Worm (Caenorhabditis elegans) whole organism, late embryonic: Measurements from ENCODE around the gene chil-3.

Experiments
- C38D4.7 ChIP-seq: fragments of 200-800 bp; sonication (Bioruptor generic); optimal IDR thresholded peaks from 2 replicates; lab custom pipeline; 2018; ENCODE audit warnings: mild to moderate bottlenecking, missing genetic modification characterization, moderate library complexity, missing compliant biosample characterization
- F13H6.1 ChIP-seq: sonication (generic microtip); optimal IDR thresholded peaks from 2 replicates; lab custom pipeline; 2016; ENCODE audit warnings: missing genetic modification characterization, missing compliant biosample characterization
- K09A11.1 ChIP-seq: sonication (generic microtip); optimal IDR thresholded peaks from 2 replicates; lab custom pipeline; 2017; ENCODE audit warnings: antibody characterized with exemption, mild to moderate bottlenecking, missing genetic modification characterization, missing compliant biosample characterization; ENCODE audit not compliant: insufficient read depth
- Y22D7AL.16 ChIP-seq: sonication (generic microtip); optimal IDR thresholded peaks from 2 replicates; lab custom pipeline; 2016; ENCODE audit warnings: missing genetic modification characterization, missing compliant biosample characterization
- ahr-1 ChIP-seq: sonication (generic microtip); optimal IDR thresholded peaks from 2 replicates; lab custom pipeline; 2016; ENCODE audit warnings: missing genetic modification characterization, missing compliant biosample characterization
- ama-1 ChIP-seq: fragments of 150-350 bp; optimal IDR thresholded peaks from 2 replicates; lab custom pipeline; 2014
- ceh-14 ChIP-seq: sonication (generic microtip); optimal IDR thresholded peaks from 2 replicates; lab custom pipeline; 2016; ENCODE audit warnings: missing genotype, missing genetic modification characterization, missing compliant biosample characterization
- ceh-19 ChIP-seq: fragments of 200-800 bp; sonication (Bioruptor generic); optimal IDR thresholded peaks from 2 replicates; lab custom pipeline; 2018; ENCODE audit warnings: mild to moderate bottlenecking, missing genetic modification characterization, missing compliant biosample characterization
- ceh-30 ChIP-seq: fragments of 150-350 bp; optimal IDR thresholded peaks from 2 replicates; lab custom pipeline; 2014; ENCODE audit warnings: missing biosample characterization, missing genetic modification characterization
- ceh-31 ChIP-seq: sonication (generic microtip); optimal IDR thresholded peaks from 2 replicates; lab custom pipeline; 2016; ENCODE audit warnings: missing genetic modification characterization, missing compliant biosample characterization
- ceh-34 ChIP-seq: sonication (generic microtip); optimal IDR thresholded peaks from 2 replicates; lab custom pipeline; 2016; ENCODE audit warnings: mild to moderate bottlenecking, missing genetic modification characterization, missing compliant biosample characterization
- ceh-48 ChIP-seq: sonication (generic microtip); optimal IDR thresholded peaks from 2 replicates; lab custom pipeline; 2016; ENCODE audit warnings: missing genetic modification characterization, inconsistent platforms, missing compliant biosample characterization
- ceh-9 ChIP-seq: sonication (generic microtip); optimal IDR thresholded peaks from 2 replicates; lab custom pipeline; 2016; ENCODE audit warnings: mild to moderate bottlenecking, missing genetic modification characterization, inconsistent platforms, missing compliant biosample characterization
- che-1 ChIP-seq: sonication (generic microtip); optimal IDR thresholded peaks from 2 replicates; lab custom pipeline; 2016; ENCODE audit warnings: mild to moderate bottlenecking, missing genetic modification characterization, missing compliant biosample characterization
- dmd-4 ChIP-seq: sonication (generic microtip); optimal IDR thresholded peaks from 2 replicates; lab custom pipeline; 2016; ENCODE audit warnings: borderline replicate concordance, missing genetic modification characterization, missing compliant biosample characterization
- elt-2 ChIP-seq: sonication (generic microtip); optimal IDR thresholded peaks from 2 replicates; lab custom pipeline; 2016; ENCODE audit warnings: missing genetic modification reagents, missing genetic modification characterization, missing compliant biosample characterization
- ets-4 ChIP-seq: sonication (generic microtip); optimal IDR thresholded peaks from 2 replicates; lab custom pipeline; 2016; ENCODE audit warnings: missing genetic modification characterization, missing compliant biosample characterization
- hlh-30 ChIP-seq: sonication (generic microtip); optimal IDR thresholded peaks from 2 replicates; lab custom pipeline; 2017; ENCODE audit warnings: antibody characterized with exemption, missing genetic modification characterization, missing compliant biosample characterization; ENCODE audit not compliant: insufficient read depth
- hlh-6 ChIP-seq: sonication (generic microtip); optimal IDR thresholded peaks from 2 replicates; lab custom pipeline; 2016; ENCODE audit warnings: missing genotype, missing genetic modification characterization, missing compliant biosample characterization
- lim-6 ChIP-seq: sonication (generic microtip); optimal IDR thresholded peaks from 2 replicates; lab custom pipeline; 2016; ENCODE audit warnings: missing genetic modification characterization, missing compliant biosample characterization
- madf-2 ChIP-seq: sonication (generic microtip); optimal IDR thresholded peaks from 2 replicates; lab custom pipeline; 2017; ENCODE audit warnings: missing genetic modification characterization, missing compliant biosample characterization
- mec-3 ChIP-seq: sonication (generic microtip); optimal IDR thresholded peaks from 2 replicates; lab custom pipeline; 2016; ENCODE audit warnings: borderline replicate concordance, missing genetic modification characterization, missing compliant biosample characterization
- nhr-11 ChIP-seq: fragments of 150-350 bp; optimal IDR thresholded peaks from 2 replicates; lab custom pipeline; 2014; ENCODE audit warnings: missing biosample characterization, missing genetic modification characterization
- nhr-232 ChIP-seq: sonication (generic microtip); optimal IDR thresholded peaks from 2 replicates; lab custom pipeline; 2016; ENCODE audit warnings: missing genetic modification characterization, missing compliant biosample characterization
- pag-3 ChIP-seq: sonication (generic microtip); optimal IDR thresholded peaks from 2 replicates; lab custom pipeline; 2016; ENCODE audit warnings: missing compliant biosample characterization, missing genetic modification characterization, borderline replicate concordance
- pat-9 ChIP-seq: fragments of 200-800 bp; sonication (Bioruptor generic); optimal IDR thresholded peaks from 2 replicates; lab custom pipeline; 2018; ENCODE audit warnings: mild to moderate bottlenecking, missing genetic modification characterization, moderate library complexity, missing compliant biosample characterization
- pax-1 ChIP-seq: fragments of 150-350 bp; optimal IDR thresholded peaks from 2 replicates; lab custom pipeline; 2014; ENCODE audit warnings: missing biosample characterization, missing genetic modification characterization
- pha-2 ChIP-seq: sonication (generic microtip); optimal IDR thresholded peaks from 2 replicates; lab custom pipeline; 2017; ENCODE audit warnings: mild to moderate bottlenecking, missing genetic modification characterization, missing compliant biosample characterization
- pqm-1 ChIP-seq: sonication (generic microtip); optimal IDR thresholded peaks from 2 replicates; lab custom pipeline; 2016; ENCODE audit warnings: missing genetic modification characterization, missing compliant biosample characterization
- pros-1 ChIP-seq: fragments of 150-350 bp; optimal IDR thresholded peaks from 2 replicates; lab custom pipeline; 2014; ENCODE audit warnings: missing biosample characterization, missing genetic modification reagents, missing genetic modification characterization
- rnt-1 ChIP-seq: sonication (generic microtip); optimal IDR thresholded peaks from 2 replicates; lab custom pipeline; 2016; ENCODE audit warnings: missing genetic modification characterization, missing compliant biosample characterization
- sdc-2 ChIP-seq: sonication (generic microtip); optimal IDR thresholded peaks from 2 replicates; lab custom pipeline; 2016; ENCODE audit warnings: missing genotype, missing genetic modification characterization, missing compliant biosample characterization
- sox-2 ChIP-seq: fragments of 200-800 bp; sonication (Bioruptor generic); IDR thresholded peaks from 2 replicates; pipeline ENCODE4 v1.3.6; 2022; ENCODE audit warnings: missing genetic modification reagents, missing genetic modification characterization, missing compliant biosample characterization
- syd-9 ChIP-seq: sonication (generic microtip); optimal IDR thresholded peaks from 2 replicates; lab custom pipeline; 2016; ENCODE audit warnings: mild to moderate bottlenecking, missing genetic modification characterization, moderate library complexity, missing compliant biosample characterization
- tbx-2 ChIP-seq: sonication (generic microtip); optimal IDR thresholded peaks from 2 replicates; lab custom pipeline; 2016; ENCODE audit warnings: missing genetic modification characterization, missing compliant biosample characterization
- tbx-7 ChIP-seq: sonication (generic microtip); optimal IDR thresholded peaks from 2 replicates; lab custom pipeline; 2016; ENCODE audit warnings: missing genotype, missing genetic modification characterization, missing compliant biosample characterization
- unc-42 ChIP-seq: sonication (generic microtip); optimal IDR thresholded peaks from 2 replicates; lab custom pipeline; 2016; ENCODE audit warnings: missing genotype, missing genetic modification characterization, missing compliant biosample characterization
- unc-55 ChIP-seq: sonication (generic microtip); optimal IDR thresholded peaks from 2 replicates; lab custom pipeline; 2017; ENCODE audit warnings: missing biosample characterization, missing genetic modification reagents, missing genetic modification characterization
- unc-86 ChIP-seq: sonication (generic microtip); optimal IDR thresholded peaks from 2 replicates; lab custom pipeline; 2016; ENCODE audit warnings: missing genetic modification characterization, missing compliant biosample characterization
- ztf-16 ChIP-seq: sonication (generic microtip); optimal IDR thresholded peaks from 2 replicates; lab custom pipeline; 2017; ENCODE audit warnings: missing genetic modification characterization, missing compliant biosample characterization

The chil-3 gene

DNA sequence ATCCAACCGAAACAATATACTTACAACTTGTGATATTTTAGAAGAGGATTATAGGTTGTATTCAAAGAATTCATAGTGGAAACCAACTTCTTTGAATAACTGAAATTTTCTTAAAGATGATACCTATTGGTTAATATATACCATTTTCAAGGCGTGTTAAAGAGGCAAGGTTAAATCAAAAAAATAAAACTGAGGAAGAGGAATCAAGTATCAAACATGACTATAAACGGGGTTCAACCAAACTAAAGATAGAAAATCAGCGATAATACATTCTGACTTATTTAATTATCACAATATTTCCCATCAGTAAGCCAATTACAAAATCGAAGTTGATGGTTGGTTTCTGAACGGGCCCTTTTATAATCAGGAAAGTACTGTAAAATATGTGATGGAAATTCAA is at the start of gene chil-3:
chil-3 (minus strand) TSS at position 101 of the 400 bp plus-strand sequence.
- TF ChIP-seq rnt-1 (tag; lab: Kevin White, UChicago) (no peak), nhr-11 (tag; lab: Kevin White, UChicago) (peak; percentile 48)

DNA sequence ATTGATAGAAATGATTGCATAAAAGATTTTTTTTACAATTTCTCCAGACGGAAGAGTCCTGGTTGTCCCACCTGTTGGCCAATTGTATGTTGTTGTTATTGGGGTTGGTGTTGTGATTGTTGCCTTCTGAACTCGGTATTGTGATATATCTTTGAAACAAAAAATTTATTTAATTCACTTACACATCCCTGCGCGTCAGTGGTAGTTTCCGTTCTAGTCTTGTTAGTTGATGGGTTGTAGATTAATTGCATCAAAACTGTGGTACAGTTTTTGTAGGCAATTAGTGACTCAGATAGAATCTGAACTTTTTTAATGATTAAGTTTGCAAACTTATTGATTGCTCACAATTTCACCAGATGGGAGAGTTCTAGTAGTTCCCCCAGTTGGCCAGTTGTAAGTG is 43.2 kb upstream of the chil-3 start:
- TF ChIP-seq pqm-1 (no peak), ceh-9 (tag; lab: Kevin White, UChicago) (no peak), pros-1 (tag; lab: Kevin White, UChicago) (no peak), pat-9 (tag; lab: Kevin White, UChicago) (no peak), che-1 (tag; lab: Kevin White, UChicago) (no peak), dmd-4 (tag; lab: Kevin White, UChicago) (no peak), Y22D7AL.16 (tag; lab: Kevin White, UChicago) (no peak), ahr-1 (no peak), madf-2 (tag; lab: Kevin White, UChicago) (no peak), sdc-2 (no peak), ceh-48 (tag; lab: Kevin White, UChicago) (no peak), F13H6.1 (tag; lab: Kevin White, UChicago) (no peak), sox-2 (GFP tag; lab: Robert Waterston, UW) (no peak)

DNA sequence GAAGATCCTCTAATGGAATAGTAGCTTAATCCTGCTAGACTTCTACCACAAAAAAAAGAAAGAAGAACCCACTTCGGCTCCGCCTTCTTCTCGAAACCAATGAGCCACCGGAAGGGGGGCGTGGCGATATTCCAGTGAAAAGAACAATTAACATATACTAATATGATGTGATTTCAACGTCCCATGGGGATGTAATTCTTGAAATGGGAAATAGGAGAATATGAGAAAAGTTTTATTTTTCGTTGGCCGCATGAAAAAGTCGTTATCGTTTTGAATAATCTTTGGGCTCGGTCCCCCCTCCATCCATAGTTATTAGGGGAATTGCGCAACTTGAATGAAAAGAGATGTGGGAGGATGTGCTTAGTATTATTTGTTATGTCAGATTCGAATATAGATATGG is 39.0 kb upstream of the chil-3 start, which contains the start of gene unc-4:
unc-4 (minus strand) TSS at position 101 of the 400 bp plus-strand sequence.
- TF ChIP-seq tbx-2 (tag; lab: Kevin White, UChicago) = no peak
- TF ChIP-seq ceh-14 (tag; lab: Kevin White, UChicago) = no peak

DNA sequence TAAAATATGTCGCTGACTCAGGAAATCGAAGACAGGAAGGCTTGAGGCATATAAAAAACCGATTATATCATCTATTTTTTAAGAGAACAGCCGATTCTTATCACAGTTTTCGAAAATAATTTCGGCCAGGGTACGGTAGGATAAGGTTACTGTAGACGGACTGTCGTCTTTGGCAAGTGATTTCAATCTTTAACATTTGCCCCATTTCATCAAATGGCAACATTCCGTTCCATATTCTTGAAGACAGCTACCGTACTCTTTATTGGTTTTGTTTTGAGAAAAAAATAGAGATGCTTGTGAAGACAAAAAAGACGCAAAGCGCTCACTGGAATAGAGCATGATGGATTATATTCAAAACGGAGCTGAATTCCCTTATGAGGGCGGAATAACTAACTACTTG is 37.5 kb upstream of the chil-3 start:
- no peak for TF ChIP-seq pha-2 (tag; lab: Kevin White, UChicago)
- no peak for TF ChIP-seq K09A11.1 (tag; lab: Kevin White, UChicago)
- no peak for TF ChIP-seq pag-3
- no peak for TF ChIP-seq ztf-16
- TF ChIP-seq ceh-19 = no peak
- TF ChIP-seq ceh-14 (tag; lab: Kevin White, UChicago) = no peak
- TF ChIP-seq ahr-1 = no peak
- TF ChIP-seq unc-86 (tag; lab: Kevin White, UChicago) = no peak
- no peak for TF ChIP-seq mec-3
- TF ChIP-seq lim-6 (tag; lab: Kevin White, UChicago) = no peak
- TF ChIP-seq madf-2 (tag; lab: Kevin White, UChicago) = no peak
- no peak for TF ChIP-seq pax-1 (tag; lab: Kevin White, UChicago)
- no peak for TF ChIP-seq elt-2 (tag; lab: Kevin White, UChicago)
- no peak for TF ChIP-seq syd-9 (tag; lab: Kevin White, UChicago)
- TF ChIP-seq ceh-30 (tag; lab: Kevin White, UChicago) = no peak
- TF ChIP-seq C38D4.7 (GFP tag; lab: Kevin White, UChicago) = no peak
- no peak for TF ChIP-seq unc-55
- no peak for TF ChIP-seq ets-4 (tag; lab: Kevin White, UChicago)
- no peak for TF ChIP-seq sdc-2

DNA sequence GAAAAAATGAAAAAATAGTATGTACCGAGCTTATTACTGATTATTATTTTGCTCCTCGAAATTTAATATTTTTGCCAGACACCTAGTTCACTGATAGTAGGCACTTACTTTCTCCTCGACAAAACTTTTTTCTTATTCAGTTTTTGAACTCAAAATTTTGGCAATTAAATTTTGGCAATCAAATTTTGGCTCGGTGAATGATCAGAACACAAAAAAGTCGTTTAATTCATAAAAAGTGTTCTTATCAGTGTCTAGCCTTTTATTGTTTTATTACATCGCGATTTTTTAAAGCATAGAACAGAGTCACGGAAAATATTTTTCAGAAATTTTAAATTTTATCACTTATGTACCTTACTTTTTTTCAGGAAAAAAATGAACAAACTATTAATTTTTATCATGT is 33.9 kb upstream of the chil-3 start:
- TF ChIP-seq tbx-7 = no peak
- TF ChIP-seq ama-1 (lab: Kevin White, UChicago) = no peak
- no peak for TF ChIP-seq C38D4.7 (GFP tag; lab: Kevin White, UChicago)
- TF ChIP-seq ceh-31 (tag; lab: Kevin White, UChicago) = no peak
- TF ChIP-seq ceh-48 (tag; lab: Kevin White, UChicago) = no peak
- no peak for TF ChIP-seq hlh-6 (tag; lab: Kevin White, UChicago)
- TF ChIP-seq hlh-30 (tag; lab: Kevin White, UChicago) = no peak
- no peak for TF ChIP-seq unc-42 (tag; lab: Kevin White, UChicago)
- TF ChIP-seq pat-9 (tag; lab: Kevin White, UChicago) = no peak
- TF ChIP-seq nhr-232 (tag; lab: Kevin White, UChicago) = no peak
- TF ChIP-seq ztf-16 = no peak
- no peak for TF ChIP-seq ceh-34 (tag; lab: Kevin White, UChicago)
- TF ChIP-seq ceh-19 = no peak
- no peak for TF ChIP-seq pha-2 (tag; lab: Kevin White, UChicago)
- no peak for TF ChIP-seq tbx-2 (tag; lab: Kevin White, UChicago)
